Fruit fly (Drosophila melanogaster) whole organism, embryonic: ENCODE results near the gene CG32437.

ENCODE experiments used
- CG11398 ChIP-seq: fragments of 200-800 bp; sonication (Bioruptor generic); optimal IDR thresholded peaks from 2 replicates; lab custom pipeline; 2016; ENCODE audit warnings: missing biosample characterization, missing genetic modification characterization
- CG11504 ChIP-seq: fragments of 200-800 bp; sonication (Bioruptor generic); optimal IDR thresholded peaks from 3 replicates; lab custom pipeline; 2019; ENCODE audit warnings: missing biosample characterization, mild to moderate bottlenecking, missing genetic modification characterization, moderate library complexity
- CG11696 ChIP-seq: fragments of 200-800 bp; sonication (Bioruptor generic); IDR thresholded peaks from 2 replicates; pipeline ENCODE4 v1.3.6; 2022; ENCODE audit warnings: missing biosample characterization, missing genetic modification characterization
- CG14050 ChIP-seq: fragments of 200-800 bp; sonication (Bioruptor generic); IDR thresholded peaks from 3 replicates; pipeline ENCODE4 v1.3.6; 2022; ENCODE audit warnings: missing biosample characterization, missing genetic modification characterization
- CG14710 ChIP-seq: fragments of 200-800 bp; sonication (Bioruptor generic); optimal IDR thresholded peaks from 3 replicates; lab custom pipeline; 2019; ENCODE audit warnings: missing biosample characterization, mild to moderate bottlenecking, missing genetic modification characterization, moderate library complexity
- CG14860 ChIP-seq: fragments of 200-800 bp; sonication (Bioruptor generic); IDR thresholded peaks from 3 replicates; pipeline ENCODE4 v1.3.6; 2022; ENCODE audit warnings: missing biosample characterization, missing genetic modification characterization; ENCODE audit not compliant: partially characterized antibody
- CG15601 ChIP-seq: fragments of 200-800 bp; sonication (Bioruptor generic); optimal IDR thresholded peaks from 3 replicates; lab custom pipeline; 2019; ENCODE audit warnings: missing biosample characterization, mild to moderate bottlenecking, missing genetic modification characterization, moderate library complexity
- CG17186 ChIP-seq: fragments of 200-800 bp; sonication (Bioruptor generic); optimal IDR thresholded peaks from 3 replicates; lab custom pipeline; 2017; ENCODE audit warnings: missing biosample characterization, missing genetic modification reagents, missing genetic modification characterization
- CG18262 ChIP-seq: fragments of 200-800 bp; optimal IDR thresholded peaks from 3 replicates; lab custom pipeline; 2019; ENCODE audit warnings: missing biosample characterization, mild to moderate bottlenecking, missing genetic modification characterization, moderate library complexity
- CG30020 ChIP-seq: fragments of 200-800 bp; optimal IDR thresholded peaks from 2 replicates; lab custom pipeline; 2019; ENCODE audit warnings: missing biosample characterization, mild to moderate bottlenecking, missing genetic modification characterization, moderate library complexity
- CG3726 ChIP-seq: fragments of 200-800 bp; sonication (Bioruptor generic); IDR thresholded peaks from 3 replicates; pipeline ENCODE4, ENCODE4 v1.3.6; 2022; ENCODE audit warnings: missing biosample characterization, missing genetic modification characterization
- CG3847 ChIP-seq: fragments of 200-800 bp; sonication (Bioruptor generic); IDR thresholded peaks from 2 replicates; pipeline ENCODE4 v1.3.6; 2022; ENCODE audit warnings: missing biosample characterization, missing genetic modification characterization
- CG4820 ChIP-seq: fragments of 200-800 bp; sonication (Bioruptor generic); optimal IDR thresholded peaks from 3 replicates; lab custom pipeline; 2016; ENCODE audit warnings: missing biosample characterization, missing genetic modification characterization
- CG4854 ChIP-seq: fragments of 200-800 bp; sonication (Bioruptor generic); optimal IDR thresholded peaks from 2 replicates; lab custom pipeline; 2016; ENCODE audit warnings: missing biosample characterization, missing genetic modification characterization, inconsistent platforms
- CG7963 ChIP-seq: fragments of 200-800 bp; sonication (Bioruptor generic); IDR thresholded peaks from 3 replicates; pipeline ENCODE4 v1.3.6; 2022; ENCODE audit warnings: missing biosample characterization, missing genetic modification characterization; ENCODE audit not compliant: partially characterized antibody
- CG9817 ChIP-seq: fragments of 200-800 bp; sonication (Bioruptor generic); optimal IDR thresholded peaks from 2 replicates; lab custom pipeline; 2018; ENCODE audit warnings: missing biosample characterization, mild to moderate bottlenecking, missing genetic modification characterization, moderate library complexity
- CkIIα-i1 ChIP-seq: fragments of 200-800 bp; sonication (Bioruptor generic); IDR thresholded peaks from 2 replicates; pipeline ENCODE4 v1.3.6; 2022; ENCODE audit warnings: missing biosample characterization, missing genetic modification characterization
- D19A ChIP-seq: fragments of 200-800 bp; optimal IDR thresholded peaks from 3 replicates; lab custom pipeline; 2019; ENCODE audit warnings: missing biosample characterization, mild to moderate bottlenecking, missing genetic modification characterization, moderate library complexity
- Dbx ChIP-seq: fragments of 200-800 bp; sonication (Bioruptor generic); IDR thresholded peaks from 3 replicates; pipeline ENCODE4 v1.3.6; 2022; ENCODE audit warnings: missing biosample characterization, missing genetic modification characterization
- H2.0 ChIP-seq: fragments of 200-800 bp; sonication (Bioruptor generic); IDR thresholded peaks from 2 replicates; pipeline ENCODE4 v1.3.6; 2022; ENCODE audit warnings: missing biosample characterization, missing genetic modification characterization
- Lhr ChIP-seq: fragments of 200-800 bp; sonication (Bioruptor generic); optimal IDR thresholded peaks from 3 replicates; lab custom pipeline; 2017; ENCODE audit warnings: mild to moderate bottlenecking, missing biosample characterization, missing genetic modification reagents, missing genetic modification characterization
- NC2α ChIP-seq: fragments of 200-800 bp; sonication (Bioruptor generic); optimal IDR thresholded peaks from 2 replicates; lab custom pipeline; 2016; ENCODE audit warnings: missing biosample characterization, missing genetic modification characterization
- Optix ChIP-seq: fragments of 200-800 bp; sonication (Bioruptor generic); IDR thresholded peaks from 3 replicates; pipeline ENCODE4 v1.3.6; 2022; ENCODE audit warnings: missing biosample characterization, missing genetic modification characterization
- Trl ChIP-seq, 3 experiments: fragments of >200 bp in 2 of 3; fragments of 200-800 bp in 1 of 3; sonication (Bioruptor generic) in 1 of 3; optimal IDR thresholded peaks; 2 replicates in 1 of 3; 3 replicates in 2 of 3; lab custom pipeline; 2016 to 2017; ENCODE audit warnings: missing biosample characterization in 1 of 3, missing genetic modification characterization in 1 of 3
- YL-1 ChIP-seq: fragments of 200-800 bp; sonication (Bioruptor generic); optimal IDR thresholded peaks from 3 replicates; lab custom pipeline; 2017; ENCODE audit warnings: missing biosample characterization, mild to moderate bottlenecking, missing genetic modification characterization
- bsh ChIP-seq, 2 experiments: fragments of 200-800 bp; sonication (Bioruptor generic); optimal IDR thresholded peaks; 2 replicates each; lab custom pipeline; 2017 to 2018; ENCODE audit warnings: mild to moderate bottlenecking in 2 of 2, missing biosample characterization in 2 of 2, missing genetic modification characterization in 2 of 2, moderate library complexity in 1 of 2
- cas ChIP-seq: fragments of 200-800 bp; sonication (Bioruptor generic); IDR thresholded peaks from 2 replicates; pipeline ENCODE4 v1.3.6; 2022; ENCODE audit warnings: missing biosample characterization, missing genetic modification characterization
- chinmo ChIP-seq: fragments of 200-800 bp; sonication (Bioruptor generic); IDR thresholded peaks from 4 replicates; pipeline ENCODE4 v1.3.6; 2022; ENCODE audit warnings: missing biosample characterization, missing genetic modification characterization; ENCODE audit not compliant: partially characterized antibody
- dmrt99B ChIP-seq: fragments of 200-800 bp; sonication (Bioruptor generic); optimal IDR thresholded peaks from 2 replicates; lab custom pipeline; 2018; ENCODE audit warnings: missing biosample characterization, mild to moderate bottlenecking, missing genetic modification characterization, moderate library complexity
- fd64A ChIP-seq: fragments of 200-800 bp; sonication (Bioruptor generic); optimal IDR thresholded peaks from 3 replicates; lab custom pipeline; 2018; ENCODE audit warnings: missing biosample characterization, mild to moderate bottlenecking, missing genetic modification characterization
- fu2 ChIP-seq: fragments of 200-800 bp; sonication (Bioruptor generic); optimal IDR thresholded peaks from 2 replicates; lab custom pipeline; 2016; ENCODE audit warnings: missing biosample characterization, missing genetic modification characterization
- gsb-n ChIP-seq: fragments of 200-800 bp; sonication (Bioruptor generic); optimal IDR thresholded peaks from 3 replicates; lab custom pipeline; 2018; ENCODE audit warnings: missing biosample characterization, mild to moderate bottlenecking, missing genetic modification characterization
- ham ChIP-seq: fragments of 200-800 bp; sonication (Bioruptor generic); IDR thresholded peaks from 2 replicates; pipeline ENCODE4 v1.3.6; 2022; ENCODE audit warnings: missing biosample characterization, missing genetic modification characterization
- lab ChIP-seq: fragments of 200-800 bp; sonication (Bioruptor generic); optimal IDR thresholded peaks from 3 replicates; lab custom pipeline; 2017; ENCODE audit warnings: missing biosample characterization, missing genetic modification characterization, mild to moderate bottlenecking, moderate library complexity, missing genetic modification reagents
- lilli ChIP-seq: fragments of 200-800 bp; sonication (Bioruptor generic); optimal IDR thresholded peaks from 3 replicates; lab custom pipeline; 2016; ENCODE audit warnings: missing biosample characterization, missing genetic modification characterization
- nerfin-2 ChIP-seq: fragments of 200-800 bp; sonication (Bioruptor generic); IDR thresholded peaks from 2 replicates; pipeline ENCODE4 v1.3.6; 2022; ENCODE audit warnings: missing biosample characterization, missing genetic modification characterization; ENCODE audit not compliant: partially characterized antibody
- nmo ChIP-seq: fragments of 200-800 bp; sonication (Bioruptor generic); optimal IDR thresholded peaks from 2 replicates; lab custom pipeline; 2018; ENCODE audit warnings: missing biosample characterization, mild to moderate bottlenecking, missing genetic modification characterization, moderate library complexity
- row ChIP-seq: fragments of 200-800 bp; sonication (Bioruptor generic); IDR thresholded peaks from 3 replicates; pipeline ENCODE4 v1.3.6; 2022; ENCODE audit warnings: missing biosample characterization, missing genetic modification characterization
- sens ChIP-seq: fragments of 200-800 bp; sonication (Bioruptor generic); peaks from one replicate; lab custom pipeline; 2016; ENCODE audit warnings: missing biosample characterization, missing genetic modification characterization
- sim ChIP-seq: fragments of 200-800 bp; sonication (Bioruptor generic); IDR thresholded peaks from 2 replicates; pipeline ENCODE4 v1.3.6; 2022; ENCODE audit warnings: missing biosample characterization, missing genetic modification characterization
- slou ChIP-seq: fragments of 200-800 bp; sonication (Bioruptor generic); optimal IDR thresholded peaks from 3 replicates; lab custom pipeline; 2016; ENCODE audit warnings: missing biosample characterization, missing genetic modification characterization
- wek ChIP-seq: fragments of 200-800 bp; sonication (Bioruptor generic); optimal IDR thresholded peaks from 3 replicates; lab custom pipeline; 2018; ENCODE audit warnings: missing biosample characterization, mild to moderate bottlenecking, missing genetic modification characterization, moderate library complexity
- yki ChIP-seq: fragments of >200 bp; optimal IDR thresholded peaks from 3 replicates; lab custom pipeline; 2018
- zen2 ChIP-seq: fragments of 200-800 bp; sonication (Bioruptor generic); IDR thresholded peaks from 3 replicates; pipeline ENCODE4 v1.3.6; 2022; ENCODE audit warnings: missing biosample characterization, missing genetic modification characterization; ENCODE audit not compliant: partially characterized antibody
- zf30C ChIP-seq: fragments of 200-800 bp; sonication (Bioruptor generic); optimal IDR thresholded peaks from 3 replicates; lab custom pipeline; 2018; ENCODE audit warnings: missing biosample characterization, mild to moderate bottlenecking, missing genetic modification characterization
- zfh1 ChIP-seq: fragments of 200-800 bp; sonication (Bioruptor generic); IDR thresholded peaks from 3 replicates; pipeline ENCODE4 v1.3.6; 2022; ENCODE audit warnings: missing biosample characterization, missing genetic modification characterization
- zfh2 ChIP-seq: fragments of 200-800 bp; sonication (Bioruptor generic); optimal IDR thresholded peaks from 2 replicates; lab custom pipeline; 2016; ENCODE audit warnings: missing biosample characterization, missing genetic modification characterization

Gene CG32437

DNA sequence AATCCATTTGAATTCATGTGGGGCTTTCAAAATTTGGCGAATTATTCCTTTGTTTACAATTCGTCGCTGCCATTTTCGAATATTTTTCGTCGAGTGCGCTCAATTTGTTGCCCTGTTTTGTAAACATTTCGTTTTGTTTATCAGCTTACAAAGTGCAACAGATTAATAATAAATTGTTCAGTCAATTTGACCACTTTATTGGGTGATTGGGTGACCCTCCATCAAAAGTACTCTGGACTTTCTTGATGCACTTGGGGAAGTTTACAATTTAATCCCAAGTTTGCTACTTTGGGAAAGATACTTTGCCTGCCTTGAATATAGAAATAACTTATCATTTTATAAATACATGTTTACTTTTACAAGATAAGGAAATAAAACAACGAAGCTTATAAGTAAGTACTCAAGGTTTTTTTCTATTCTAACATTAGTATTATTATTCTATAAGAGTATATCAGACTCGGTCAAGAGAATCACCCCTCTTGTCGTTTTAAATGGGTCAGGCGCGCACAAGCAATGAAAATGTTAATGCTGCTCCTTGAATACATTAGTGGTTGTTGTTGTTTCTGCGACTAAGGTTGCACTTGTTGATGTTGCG lies 23.2 kb downstream of the CG32437 start:
- TF ChIP-seq Optix: no peak
- peak; percentile 25 for TF ChIP-seq sens (GFP tag; lab: Kevin White, UChicago)
- TF ChIP-seq D19A (tag; lab: Kevin White, UChicago): peak; percentile 86
- peak; percentile 8 for TF ChIP-seq dmrt99B (tag; lab: Kevin White, UChicago)
- TF ChIP-seq row: no peak

dm6 chr3L:21381746-21382145 lies 24.3 kb downstream of the CG32437 start:
- TF ChIP-seq CG3726 (GFP tag; lab: Robert Waterston, UW): no peak
- TF ChIP-seq nerfin-2: no peak
- TF ChIP-seq bsh (GFP tag; optimal IDR thresholded peaks at IDR 0.05; lab: Kevin White, UChicago): no peak
- no peak for TF ChIP-seq CG14860 (GFP tag; lab: Robert Waterston, UW)
- TF ChIP-seq zf30C (GFP tag; lab: Kevin White, UChicago): no peak
- no peak for TF ChIP-seq Dbx (GFP tag; lab: Robert Waterston, UW)
- TF ChIP-seq wek (GFP tag; lab: Kevin White, UChicago): no peak
- TF ChIP-seq nmo (GFP tag; lab: Kevin White, UChicago): no peak
- TF ChIP-seq Lhr (GFP tag; lab: Kevin White, UChicago): no peak
- TF ChIP-seq H2.0 (GFP tag; lab: Robert Waterston, UW): no peak
- no peak for TF ChIP-seq fu2 (GFP tag; lab: Kevin White, UChicago)
- TF ChIP-seq lab: no peak
- TF ChIP-seq Trl (optimal IDR thresholded peaks at IDR 0.05; lab: Kevin White, UChicago): peak in 1 of 2 experiments; percentile 38
- TF ChIP-seq Trl (GFP tag; optimal IDR thresholded peaks at IDR 0.05; lab: Kevin White, UChicago): no peak
- TF ChIP-seq CG11504 (tag; lab: Kevin White, UChicago): peak; percentile 95

dm6 chr3L:21382158-21382610 lies 24.7 kb downstream of the CG32437 start, which contains the start of gene rgn:
rgn (plus strand) TSS chr3L:21382501.
- TF ChIP-seq sim (GFP tag; lab: Robert Waterston, UW) (no peak; the same call in 1 of the 2 replicates), CG11696 (GFP tag; lab: Robert Waterston, UW) (peak; percentile 70; the same call in 1 of the 2 replicates), lilli (GFP tag; lab: Kevin White, UChicago) (peak; percentile 63), CG14710 (tag; lab: Kevin White, UChicago) (no peak), zfh2 (peak; percentile 59), slou (GFP tag; lab: Kevin White, UChicago) (no peak), cas (GFP tag; lab: Robert Waterston, UW) (no peak), gsb-n (tag; lab: Kevin White, UChicago) (no peak), CG15601 (tag; lab: Kevin White, UChicago) (no peak), sens (GFP tag; lab: Kevin White, UChicago) (peak; percentile 55), chinmo (GFP tag; lab: Robert Waterston, UW) (peak; percentile 87), zfh1 (GFP tag; lab: Robert Waterston, UW) (0 out of 3 replicates have a peak, but pooled peaks have one; percentile 14), CG11398 (GFP tag; lab: Kevin White, UChicago) (no peak), CG4820 (GFP tag; lab: Kevin White, UChicago) (peak; percentile 54), zen2 (GFP tag; lab: Robert Waterston, UW) (no peak), CG7963 (GFP tag; lab: Robert Waterston, UW) (no peak), YL-1 (no peak), yki (lab: Kevin White, UChicago) (no peak), CG4854 (no peak), CG30020 (tag; lab: Kevin White, UChicago) (no peak), CG18262 (tag; lab: Kevin White, UChicago) (peak; percentile 62), fd64A (GFP tag; lab: Kevin White, UChicago) (no peak), CkIIα-i1 (no peak), CG9817 (tag; lab: Kevin White, UChicago) (peak; percentile 73), CG17186 (GFP tag; lab: Kevin White, UChicago) (no peak), D19A (tag; lab: Kevin White, UChicago) (peak; percentile 58), CG14050 (GFP tag; lab: Robert Waterston, UW) (peak; percentile 49; the same call in 2 of the 3 replicates), CG3847 (GFP tag; lab: Robert Waterston, UW) (peak; percentile 68), NC2α (GFP tag; lab: Kevin White, UChicago) (no peak), ham (GFP tag; lab: Robert Waterston, UW) (0 out of 2 replicates have a peak, but pooled peaks have one; percentile 45)
